Fruit fly (Drosophila melanogaster) whole organism, embryonic: ENCODE measurements around the gene tank.

Experiments used
- Adf1 ChIP-seq: fragments of 200-800 bp; sonication (Bioruptor generic); IDR thresholded peaks from 2 replicates; pipeline ENCODE4 v1.3.6; 2022; ENCODE audit warnings: missing biosample characterization, missing genetic modification characterization
- Aef1 ChIP-seq: fragments of 200-800 bp; sonication (Bioruptor generic); IDR thresholded peaks from 3 replicates; pipeline ENCODE4 v1.3.6; 2022; ENCODE audit warnings: missing biosample characterization, missing genetic modification characterization
- BtbVII ChIP-seq: fragments of 200-800 bp; sonication (Bioruptor generic); optimal IDR thresholded peaks from 3 replicates; lab custom pipeline; 2017; ENCODE audit warnings: missing biosample characterization, mild to moderate bottlenecking, missing genetic modification characterization
- CG10543 ChIP-seq: fragments of 200-800 bp; sonication (Bioruptor generic); optimal IDR thresholded peaks from 3 replicates; lab custom pipeline; 2017; ENCODE audit warnings: missing biosample characterization, mild to moderate bottlenecking, missing genetic modification characterization, moderate library complexity
- CG10654 ChIP-seq: fragments of 200-800 bp; sonication (Bioruptor generic); optimal IDR thresholded peaks from 2 replicates; lab custom pipeline; 2016; ENCODE audit warnings: missing biosample characterization, missing genetic modification characterization
- CG14014 ChIP-seq: fragments of 200-800 bp; sonication (Bioruptor generic); IDR thresholded peaks from 2 replicates; pipeline ENCODE4 v1.3.6; 2022; ENCODE audit warnings: missing biosample characterization, missing genetic modification characterization
- CG14710 ChIP-seq: fragments of 200-800 bp; sonication (Bioruptor generic); optimal IDR thresholded peaks from 3 replicates; lab custom pipeline; 2019; ENCODE audit warnings: missing biosample characterization, mild to moderate bottlenecking, missing genetic modification characterization, moderate library complexity
- CG17328 ChIP-seq: fragments of 200-800 bp; sonication (Bioruptor generic); IDR thresholded peaks from 2 replicates; pipeline ENCODE4 v1.3.6; 2022; ENCODE audit warnings: missing biosample characterization, missing genetic modification characterization
- CG17829 ChIP-seq: fragments of 200-800 bp; optimal IDR thresholded peaks from 2 replicates; lab custom pipeline; 2019; ENCODE audit warnings: missing biosample characterization, mild to moderate bottlenecking, missing genetic modification characterization, moderate library complexity
- CG2875 ChIP-seq: fragments of 200-800 bp; sonication (Bioruptor generic); optimal IDR thresholded peaks from 2 replicates; lab custom pipeline; 2017; ENCODE audit warnings: missing biosample characterization, mild to moderate bottlenecking, missing genetic modification characterization, missing genetic modification reagents
- CG3065 ChIP-seq: fragments of 200-800 bp; sonication (Bioruptor generic); optimal IDR thresholded peaks from 2 replicates; lab custom pipeline; 2016; ENCODE audit warnings: missing biosample characterization, missing genetic modification characterization
- CG32767 ChIP-seq: fragments of 200-800 bp; sonication (Bioruptor generic); IDR thresholded peaks from 2 replicates; pipeline ENCODE4 v1.3.6; 2022; ENCODE audit warnings: missing biosample characterization, missing genetic modification characterization
- CG3281 ChIP-seq: fragments of 200-800 bp; sonication (Bioruptor generic); optimal IDR thresholded peaks from 3 replicates; lab custom pipeline; 2017; ENCODE audit warnings: missing biosample characterization, mild to moderate bottlenecking, missing genetic modification characterization
- CG33213 ChIP-seq: fragments of 200-800 bp; sonication (Bioruptor generic); optimal IDR thresholded peaks from 3 replicates; lab custom pipeline; 2016; ENCODE audit warnings: missing biosample characterization, missing genetic modification characterization
- CG4328 ChIP-seq: fragments of 200-800 bp; sonication (Bioruptor generic); optimal IDR thresholded peaks from 3 replicates; lab custom pipeline; 2017; ENCODE audit warnings: missing biosample characterization, missing genetic modification reagents, missing genetic modification characterization
- CG6175 ChIP-seq: fragments of 200-800 bp; sonication (Bioruptor generic); IDR thresholded peaks from 3 replicates; pipeline ENCODE4 v1.3.6; 2022; ENCODE audit warnings: missing biosample characterization, missing genetic modification characterization
- CG6683 ChIP-seq: fragments of 200-800 bp; sonication (Bioruptor generic); optimal IDR thresholded peaks from 2 replicates; lab custom pipeline; 2017; ENCODE audit warnings: missing biosample characterization, mild to moderate bottlenecking, missing genetic modification characterization, missing genetic modification reagents
- CG6765 ChIP-seq: fragments of 200-800 bp; sonication (Bioruptor generic); optimal IDR thresholded peaks from 3 replicates; lab custom pipeline; 2017; ENCODE audit warnings: missing biosample characterization, mild to moderate bottlenecking, missing genetic modification characterization
- CG7745 ChIP-seq: fragments of 200-800 bp; sonication (Bioruptor generic); optimal IDR thresholded peaks from 2 replicates; lab custom pipeline; 2018; ENCODE audit warnings: missing biosample characterization, mild to moderate bottlenecking, missing genetic modification characterization, moderate library complexity
- CG7987 ChIP-seq: fragments of 200-800 bp; sonication (Bioruptor generic); optimal IDR thresholded peaks from 2 replicates; lab custom pipeline; 2018; ENCODE audit warnings: missing biosample characterization, mild to moderate bottlenecking, missing genetic modification characterization, moderate library complexity
- CG8089 ChIP-seq: fragments of 200-800 bp; sonication (Bioruptor generic); optimal IDR thresholded peaks from 3 replicates; lab custom pipeline; 2016; ENCODE audit warnings: missing biosample characterization, missing genetic modification characterization
- D19A ChIP-seq: fragments of 200-800 bp; optimal IDR thresholded peaks from 3 replicates; lab custom pipeline; 2019; ENCODE audit warnings: missing biosample characterization, mild to moderate bottlenecking, missing genetic modification characterization, moderate library complexity
- Dp ChIP-seq: fragments of 200-800 bp; sonication (Bioruptor generic); optimal IDR thresholded peaks from 2 replicates; lab custom pipeline; 2018; ENCODE audit warnings: missing biosample characterization, mild to moderate bottlenecking, missing genetic modification characterization, moderate library complexity
- HLH54F ChIP-seq: fragments of 200-800 bp; sonication (Bioruptor generic); optimal IDR thresholded peaks from 3 replicates; lab custom pipeline; 2016; ENCODE audit warnings: missing biosample characterization, missing genetic modification characterization
- Poxn ChIP-seq: fragments of 200-800 bp; sonication (Bioruptor generic); IDR thresholded peaks from 2 replicates; pipeline ENCODE4 v1.3.6; 2022; ENCODE audit warnings: missing biosample characterization, missing genetic modification characterization
- Scr ChIP-seq: fragments of 200-800 bp; sonication (Bioruptor generic); IDR thresholded peaks from 2 replicates; pipeline ENCODE4 v1.3.6; 2022; ENCODE audit warnings: missing biosample characterization, missing genetic modification characterization; ENCODE audit not compliant: partially characterized antibody
- Six4 ChIP-seq: fragments of 200-800 bp; sonication (Bioruptor generic); optimal IDR thresholded peaks from 2 replicates; lab custom pipeline; 2016; ENCODE audit warnings: missing biosample characterization, missing genetic modification characterization
- cas ChIP-seq: fragments of 200-800 bp; sonication (Bioruptor generic); IDR thresholded peaks from 2 replicates; pipeline ENCODE4 v1.3.6; 2022; ENCODE audit warnings: missing biosample characterization, missing genetic modification characterization
- crp ChIP-seq, 2 experiments: fragments of 200-800 bp; sonication (Bioruptor generic); optimal IDR thresholded peaks; 2 replicates in 1 of 2; 3 replicates in 1 of 2; lab custom pipeline; 2017; ENCODE audit warnings: missing biosample characterization in 2 of 2, missing genetic modification characterization in 2 of 2, mild to moderate bottlenecking in 1 of 2, moderate library complexity in 1 of 2
- cwo ChIP-seq: fragments of 200-800 bp; sonication (Bioruptor generic); optimal IDR thresholded peaks from 3 replicates; lab custom pipeline; 2017; ENCODE audit warnings: missing biosample characterization, missing genetic modification characterization, mild to moderate bottlenecking, moderate library complexity, missing genetic modification reagents
- danr ChIP-seq: fragments of 200-800 bp; sonication (Bioruptor generic); IDR thresholded peaks from 2 replicates; pipeline ENCODE4 v1.3.6; 2022; ENCODE audit warnings: missing biosample characterization, missing genetic modification characterization
- exex ChIP-seq: fragments of 200-800 bp; sonication (Bioruptor generic); optimal IDR thresholded peaks from 4 replicates; lab custom pipeline; 2018; ENCODE audit warnings: missing biosample characterization, mild to moderate bottlenecking, missing genetic modification characterization, moderate library complexity
- h ChIP-seq: fragments of >200 bp; optimal IDR thresholded peaks from 2 replicates; lab custom pipeline; 2017
- lbe ChIP-seq: fragments of 200-800 bp; sonication (Bioruptor generic); optimal IDR thresholded peaks from 2 replicates; lab custom pipeline; 2016; ENCODE audit warnings: missing biosample characterization, mild to moderate bottlenecking, missing genetic modification characterization
- mld ChIP-seq: fragments of 200-800 bp; sonication (Bioruptor generic); IDR thresholded peaks from 3 replicates; pipeline ENCODE4 v1.3.6; 2022; ENCODE audit warnings: missing biosample characterization, missing genetic modification characterization; ENCODE audit not compliant: partially characterized antibody
- nerfin-1 ChIP-seq: fragments of 200-800 bp; sonication (Bioruptor generic); optimal IDR thresholded peaks from 3 replicates; lab custom pipeline; 2019; ENCODE audit warnings: missing biosample characterization, mild to moderate bottlenecking, missing genetic modification characterization, moderate library complexity
- pan ChIP-seq, 4 experiments: fragments of >200 bp in 3 of 4; fragments of 200-800 bp in 1 of 4; sonication (Bioruptor generic) in 1 of 4; optimal IDR thresholded peaks in 3 of 4; IDR thresholded peaks in 1 of 4; 2 replicates each; pipeline versions ENCODE4 v1.3.6 to Lab custom; 2017 to 2022; ENCODE audit warnings: missing biosample characterization in 2 of 4, missing genetic modification characterization in 2 of 4, mixed read lengths in 1 of 4
- pfk ChIP-seq: fragments of 200-800 bp; sonication (Bioruptor generic); optimal IDR thresholded peaks from 2 replicates; lab custom pipeline; 2018; ENCODE audit warnings: missing biosample characterization, mild to moderate bottlenecking, missing genetic modification characterization, moderate library complexity
- shn ChIP-seq: fragments of 200-800 bp; sonication (Bioruptor generic); optimal IDR thresholded peaks from 3 replicates; lab custom pipeline; 2016; ENCODE audit warnings: missing biosample characterization, missing genetic modification characterization
- sim ChIP-seq: fragments of 200-800 bp; sonication (Bioruptor generic); IDR thresholded peaks from 2 replicates; pipeline ENCODE4 v1.3.6; 2022; ENCODE audit warnings: missing biosample characterization, missing genetic modification characterization
- slp2 ChIP-seq: fragments of 200-800 bp; sonication (Bioruptor generic); optimal IDR thresholded peaks from 2 replicates; lab custom pipeline; 2016; ENCODE audit warnings: missing biosample characterization, missing genetic modification characterization
- sob ChIP-seq: fragments of 200-800 bp; sonication (Bioruptor generic); IDR thresholded peaks from 2 replicates; pipeline ENCODE4 v1.3.6; 2022; ENCODE audit warnings: missing biosample characterization, missing genetic modification characterization
- sr ChIP-seq: fragments of 200-800 bp; sonication (Bioruptor generic); IDR thresholded peaks from 3 replicates; pipeline ENCODE4 v1.3.6; 2022; ENCODE audit warnings: missing biosample characterization, missing genetic modification characterization
- stc ChIP-seq: fragments of 200-800 bp; sonication (Bioruptor generic); IDR thresholded peaks from 2 replicates; pipeline ENCODE4 v1.3.6; 2022; ENCODE audit warnings: missing biosample characterization, missing genetic modification characterization
- sug ChIP-seq: fragments of 200-800 bp; optimal IDR thresholded peaks from 2 replicates; lab custom pipeline; 2019; ENCODE audit warnings: missing biosample characterization, mild to moderate bottlenecking, missing genetic modification characterization, moderate library complexity
- tna ChIP-seq: fragments of 200-800 bp; sonication (Bioruptor generic); IDR thresholded peaks from 2 replicates; pipeline ENCODE4 v1.3.6; 2022; ENCODE audit warnings: missing biosample characterization, missing genetic modification characterization; ENCODE audit not compliant: partially characterized antibody
- ttk ChIP-seq: fragments of 200-800 bp; sonication (Bioruptor generic); IDR thresholded peaks from 2 replicates; pipeline ENCODE4 v2.1.2; 2022; ENCODE audit warnings: missing biosample characterization, missing genetic modification characterization
- unc-4 ChIP-seq: fragments of 200-800 bp; sonication (Bioruptor generic); IDR thresholded peaks from 2 replicates; pipeline ENCODE4 v1.3.6; 2022; ENCODE audit warnings: missing biosample characterization, missing genetic modification characterization; ENCODE audit not compliant: partially characterized antibody
- wdn ChIP-seq: fragments of 200-800 bp; sonication (Bioruptor generic); IDR thresholded peaks from 2 replicates; pipeline ENCODE4 v1.3.6; 2022; ENCODE audit warnings: missing biosample characterization, missing genetic modification characterization

tank gene

dm6 chr2L:4820448-4821318 lies 17.1 kb downstream of the tank start (continued):
- peak; percentile 49 for TF ChIP-seq CG4328 (GFP tag; lab: Kevin White, UChicago)
- TF ChIP-seq CG6683 (GFP tag; lab: Kevin White, UChicago) = no peak
- TF ChIP-seq ttk (GFP tag; lab: Robert Waterston, UW) = peak; percentile 14; the same call in 1 of the 2 replicates
- peak; percentile 42 for TF ChIP-seq CG17328 (GFP tag; lab: Robert Waterston, UW)
- 0 out of 2 replicates have a peak, but pooled peaks have one; percentile 7 for TF ChIP-seq stc (GFP tag; lab: Robert Waterston, UW)
- TF ChIP-seq sug (tag; lab: Kevin White, UChicago) = no peak
- TF ChIP-seq sr (GFP tag; lab: Robert Waterston, UW) = no peak
- no peak for TF ChIP-seq CG32767 (GFP tag; lab: Robert Waterston, UW)
- TF ChIP-seq sob (GFP tag; lab: Robert Waterston, UW) = no peak
- TF ChIP-seq cwo (GFP tag; lab: Kevin White, UChicago) = no peak
- no peak for TF ChIP-seq mld (GFP tag; lab: Robert Waterston, UW)
- TF ChIP-seq wdn (GFP tag; lab: Robert Waterston, UW) = no peak
- TF ChIP-seq crp (GFP tag; optimal IDR thresholded peaks at IDR 0.05; lab: Kevin White, UChicago) = no peak
- TF ChIP-seq shn (GFP tag; lab: Kevin White, UChicago) = no peak
- TF ChIP-seq CG7745 (tag; lab: Kevin White, UChicago) = no peak
- TF ChIP-seq D19A (tag; lab: Kevin White, UChicago) = no peak
- no peak for TF ChIP-seq lbe
- no peak for TF ChIP-seq Poxn
- TF ChIP-seq CG8089 = no peak
- TF ChIP-seq tna = no peak
- TF ChIP-seq CG10654 (GFP tag; lab: Kevin White, UChicago) = no peak
- no peak for TF ChIP-seq CG3065
- peak; percentile 64 for TF ChIP-seq CG14710 (tag; lab: Kevin White, UChicago)
- TF ChIP-seq CG14014 (GFP tag; lab: Robert Waterston, UW) = no peak
- TF ChIP-seq exex (tag; lab: Kevin White, UChicago) = no peak
- TF ChIP-seq pan (optimal IDR thresholded peaks at IDR 0.05; lab: Kevin White, UChicago) = no peak
- TF ChIP-seq pan (GFP tag; optimal IDR thresholded peaks at IDR 0.05 in 1 of 2, IDR thresholded peaks at IDR 0.05 in 1 of 2) = peak in 1 of 2 experiments; percentile 16
- TF ChIP-seq CG10543 = peak; percentile 34
- TF ChIP-seq cas (GFP tag; lab: Robert Waterston, UW) = no peak
- TF ChIP-seq Scr (GFP tag; lab: Robert Waterston, UW) = no peak
- no peak for TF ChIP-seq CG2875 (GFP tag; lab: Kevin White, UChicago)
- peak; percentile 39 for TF ChIP-seq danr (GFP tag; lab: Robert Waterston, UW)
- no peak for TF ChIP-seq sim (GFP tag; lab: Robert Waterston, UW)
- TF ChIP-seq CG7987 (GFP tag; lab: Kevin White, UChicago) = no peak
- no peak for TF ChIP-seq HLH54F (GFP tag; lab: Kevin White, UChicago)
- TF ChIP-seq nerfin-1 = peak; percentile 32
- TF ChIP-seq CG17829 (tag; lab: Kevin White, UChicago) = peak; percentile 63
- no peak for TF ChIP-seq Dp (GFP tag; lab: Kevin White, UChicago)
- TF ChIP-seq Six4 (GFP tag; lab: Kevin White, UChicago) = peak; percentile 49
- TF ChIP-seq CG6765 (GFP tag; lab: Kevin White, UChicago) = no peak
- no peak; the same call in 2 of the 3 replicates for TF ChIP-seq Aef1 (GFP tag; lab: Robert Waterston, UW)
- no peak for TF ChIP-seq CG33213 (GFP tag; lab: Kevin White, UChicago)
- no peak for TF ChIP-seq unc-4 (GFP tag; lab: Robert Waterston, UW)
- TF ChIP-seq pfk (GFP tag; lab: Kevin White, UChicago) = no peak
- no peak for TF ChIP-seq CG3281 (GFP tag; lab: Kevin White, UChicago)
- no peak for TF ChIP-seq BtbVII (GFP tag; lab: Kevin White, UChicago)
- TF ChIP-seq slp2 (GFP tag; lab: Kevin White, UChicago) = peak; percentile 51
- no peak for TF ChIP-seq Adf1 (GFP tag; lab: Robert Waterston, UW)
- TF ChIP-seq CG6175 (GFP tag; lab: Robert Waterston, UW) = no peak
- no peak for TF ChIP-seq h (lab: Kevin White, UChicago)
